Worm (Caenorhabditis elegans): ENCODE results near the gene H03G16.5.

Gene H03G16.5

ce11 chrX:15039029-15039695 is 17.5 kb downstream of the H03G16.5 start:
- TF ChIP-seq che-1 (tag; optimal IDR thresholded peaks at IDR 0.05) (no peak), tbx-7 (tag; optimal IDR thresholded peaks at IDR 0.05) (no peak), eyg-1 (tag; optimal IDR thresholded peaks at IDR 0.05) (no peak), pros-1 (tag; optimal IDR thresholded peaks at IDR 0.05) (no peak), ceh-45 (GFP tag; IDR thresholded peaks at IDR 0.05) (no peak), elt-2 (tag; optimal IDR thresholded peaks at IDR 0.05) (no peak), sox-2 (GFP tag; IDR thresholded peaks at IDR 0.05) (no peak)

ce11 chrX:15036287-15036686 is 20.4 kb downstream of the H03G16.5 start:
- TF ChIP-seq lim-6 (tag; optimal IDR thresholded peaks at IDR 0.05) = no peak
- TF ChIP-seq ceh-19 (GFP tag; optimal IDR thresholded peaks at IDR 0.05) = no peak
- TF ChIP-seq pqm-1 (tag; optimal IDR thresholded peaks at IDR 0.05) = no peak
- no peak for TF ChIP-seq unc-42 (tag; optimal IDR thresholded peaks at IDR 0.05)
- no peak for TF ChIP-seq ahr-1 (tag; optimal IDR thresholded peaks at IDR 0.05)
- TF ChIP-seq ceh-30 (tag; optimal IDR thresholded peaks at IDR 0.05) = no peak
- no peak for TF ChIP-seq F13H6.1 (tag; optimal IDR thresholded peaks at IDR 0.05)
- no peak for TF ChIP-seq ref-2 (tag; optimal IDR thresholded peaks at IDR 0.05)

- TF ChIP-seq pha-2 (tag; optimal IDR thresholded peaks at IDR 0.05) = no peak
- TF ChIP-seq Y22D7AL.16 (tag; optimal IDR thresholded peaks at IDR 0.05) = no peak
- no peak for TF ChIP-seq ets-4 (tag; optimal IDR thresholded peaks at IDR 0.05)
- TF ChIP-seq ceh-6 (GFP tag; optimal IDR thresholded peaks at IDR 0.05) = no peak
- no peak for TF ChIP-seq ahr-1 (tag; optimal IDR thresholded peaks at IDR 0.05)
- no peak for TF ChIP-seq ceh-45 (GFP tag; IDR thresholded peaks at IDR 0.05)
- TF ChIP-seq ref-2 (tag; optimal IDR thresholded peaks at IDR 0.05) = no peak
- TF ChIP-seq mec-3 (tag; optimal IDR thresholded peaks at IDR 0.05; ENCODE audit: borderline replicate concordance) = no peak
- TF ChIP-seq nhr-11 (tag; optimal IDR thresholded peaks at IDR 0.05) = no peak
- no peak for TF ChIP-seq pat-9 (tag; optimal IDR thresholded peaks at IDR 0.05)
- no peak for TF ChIP-seq ceh-31 (tag; optimal IDR thresholded peaks at IDR 0.05)
- no peak for TF ChIP-seq tbx-2 (tag; optimal IDR thresholded peaks at IDR 0.05)
- no peak for TF ChIP-seq hlh-6 (tag; optimal IDR thresholded peaks at IDR 0.05)
- TF ChIP-seq hlh-30 (tag; optimal IDR thresholded peaks at IDR 0.05; ENCODE audit: insufficient read depth) = no peak
Observed at ce11 chrX:15035748-15036147, 20.9 kb downstream of the H03G16.5 start.

ce11 chrX:15034787-15035186 is 21.9 kb downstream of the H03G16.5 start, which contains the start of gene dsc-1:
TSS of gene dsc-1 (minus strand) at chrX:15034832.
- TF ChIP-seq hlh-15 (tag; optimal IDR thresholded peaks at IDR 0.05) (no peak), odd-2 (tag; optimal IDR thresholded peaks at IDR 0.05) (no peak), ceh-18 (tag; optimal IDR thresholded peaks at IDR 0.05) (no peak), dmd-4 (tag; optimal IDR thresholded peaks at IDR 0.05; ENCODE audit: borderline replicate concordance) (no peak), ceh-31 (tag; optimal IDR thresholded peaks at IDR 0.05) (no peak), pat-9 (tag; optimal IDR thresholded peaks at IDR 0.05) (no peak), nhr-11 (tag; optimal IDR thresholded peaks at IDR 0.05) (no peak), ceh-30 (tag; optimal IDR thresholded peaks at IDR 0.05) (no peak), lim-6 (tag; optimal IDR thresholded peaks at IDR 0.05) (no peak), unc-86 (tag; optimal IDR thresholded peaks at IDR 0.05) (no peak), nfya-1 (tag; optimal IDR thresholded peaks at IDR 0.05) (no peak), pha-2 (tag; optimal IDR thresholded peaks at IDR 0.05) (no peak), ref-2 (tag; optimal IDR thresholded peaks at IDR 0.05) (no peak), ttx-3 (tag; optimal IDR thresholded peaks at IDR 0.05) (no peak), tbx-2 (tag; optimal IDR thresholded peaks at IDR 0.05) (no peak), elt-2 (tag; optimal IDR thresholded peaks at IDR 0.05) (no peak), ahr-1 (tag; optimal IDR thresholded peaks at IDR 0.05) (no peak), K02D7.2 (tag; optimal IDR thresholded peaks at IDR 0.05) (no peak)

ce11 chrX:15027997-15028396 is 28.6 kb downstream of the H03G16.5 start:
- TF ChIP-seq dmd-4 (tag; optimal IDR thresholded peaks at IDR 0.05; ENCODE audit: borderline replicate concordance) (no peak), T23F11.4 (GFP tag; optimal IDR thresholded peaks at IDR 0.05) (no peak), C08G9.2 (tag; optimal IDR thresholded peaks at IDR 0.05) (no peak), unc-55 (GFP tag; optimal IDR thresholded peaks at IDR 0.05) (no peak), fax-1 (tag; optimal IDR thresholded peaks at IDR 0.05) (no peak), sdc-2 (tag; optimal IDR thresholded peaks at IDR 0.05) (no peak), ceh-22 (tag; optimal IDR thresholded peaks at IDR 0.05) (no peak), dve-1 (tag; optimal IDR thresholded peaks at IDR 0.05) (no peak), pag-3 (tag; optimal IDR thresholded peaks at IDR 0.05; ENCODE audit: borderline replicate concordance) (no peak), hlh-8 (tag; optimal IDR thresholded peaks at IDR 0.05) (no peak), ceh-18 (tag; optimal IDR thresholded peaks at IDR 0.05) (no peak), syd-9 (tag; optimal IDR thresholded peaks at IDR 0.05) (no peak), gmeb-2 (tag; optimal IDR thresholded peaks at IDR 0.05) (no peak), rnt-1 (tag; optimal IDR thresholded peaks at IDR 0.05) (no peak)

All from whole organism, late embryonic.